Fruit fly (Drosophila melanogaster): Measurements from ENCODE around the gene CG10096.

dm6 chr3R:12398620-12399247 is 3.0 kb upstream of the CG10096 start, which contains the start of gene Cyp9f3:
- TF ChIP-seq CG12768 (GFP tag; optimal IDR thresholded peaks at IDR 0.05) (no peak), CG5204 (GFP tag; optimal IDR thresholded peaks at IDR 0.05) (no peak), kay (GFP tag; ENCODE audit: borderline replicate concordance) (no peak), toe (GFP tag; optimal IDR thresholded peaks at IDR 0.05) (no peak), CG1620 (GFP tag; optimal IDR thresholded peaks at IDR 0.05) (no peak)
